Worm (Caenorhabditis elegans): Measurements from ENCODE around the gene C33G3.4.

- TF ChIP-seq ama-1 (optimal IDR thresholded peaks at IDR 0.05), result no peak
- TF ChIP-seq pes-1 (GFP tag; IDR thresholded peaks at IDR 0.05), result no peak
- TF ChIP-seq ets-7 (tag; optimal IDR thresholded peaks at IDR 0.05), result no peak
- TF ChIP-seq tbx-11 (GFP tag; IDR thresholded peaks at IDR 0.05), result no peak
- no peak for TF ChIP-seq hnd-1 (tag; optimal IDR thresholded peaks at IDR 0.05)
These were observed 21.7 kb upstream of the C33G3.4 start, which contains the start of gene dyc-1 for ce11 chrX:14049235-14049634.

Measured in whole organism, early embryonic.